Fruit fly (Drosophila melanogaster) whole organism, embryonic: ENCODE results near the gene Naxe.

ENCODE experiments used
- CG10321 ChIP-seq: fragments of 200-800 bp; sonication (Bioruptor generic); IDR thresholded peaks from 2 replicates; pipeline ENCODE4 v1.3.6; 2022; ENCODE audit warnings: missing biosample characterization, missing genetic modification characterization
- CG12104 ChIP-seq: fragments of 200-800 bp; sonication (Bioruptor generic); optimal IDR thresholded peaks from 3 replicates; lab custom pipeline; 2016; ENCODE audit warnings: missing biosample characterization, missing genetic modification characterization
- CG12659 ChIP-seq: fragments of 200-800 bp; sonication (Bioruptor generic); optimal IDR thresholded peaks from 3 replicates; lab custom pipeline; 2017; ENCODE audit warnings: mild to moderate bottlenecking, missing biosample characterization, missing genetic modification reagents, missing genetic modification characterization
- CG12769 ChIP-seq: fragments of 200-800 bp; sonication (Bioruptor generic); optimal IDR thresholded peaks from 2 replicates; lab custom pipeline; 2019; ENCODE audit warnings: missing biosample characterization, mild to moderate bottlenecking, missing genetic modification characterization, moderate library complexity
- CG13123 ChIP-seq: fragments of 200-800 bp; sonication (Bioruptor generic); optimal IDR thresholded peaks from 2 replicates; lab custom pipeline; 2016; ENCODE audit warnings: missing biosample characterization, missing genetic modification characterization
- CG14441 ChIP-seq: fragments of 200-800 bp; sonication (Bioruptor generic); IDR thresholded peaks from 2 replicates; pipeline ENCODE4 v1.3.6; 2022; ENCODE audit warnings: missing biosample characterization, missing genetic modification characterization
- CG14710 ChIP-seq: fragments of 200-800 bp; sonication (Bioruptor generic); optimal IDR thresholded peaks from 3 replicates; lab custom pipeline; 2019; ENCODE audit warnings: missing biosample characterization, mild to moderate bottlenecking, missing genetic modification characterization, moderate library complexity
- CG14965 ChIP-seq: fragments of 200-800 bp; sonication (Bioruptor generic); optimal IDR thresholded peaks from 2 replicates; lab custom pipeline; 2016; ENCODE audit warnings: missing biosample characterization, missing genetic modification characterization, borderline replicate concordance
- CG16779 ChIP-seq: fragments of 200-800 bp; sonication (Bioruptor generic); IDR thresholded peaks from 2 replicates; pipeline ENCODE4 v1.3.6; 2022; ENCODE audit warnings: missing biosample characterization, missing genetic modification characterization
- CG2875 ChIP-seq: fragments of 200-800 bp; sonication (Bioruptor generic); optimal IDR thresholded peaks from 2 replicates; lab custom pipeline; 2017; ENCODE audit warnings: missing biosample characterization, mild to moderate bottlenecking, missing genetic modification characterization, missing genetic modification reagents
- CG34376 ChIP-seq: fragments of 200-800 bp; sonication (Bioruptor generic); optimal IDR thresholded peaks from 2 replicates; lab custom pipeline; 2018; ENCODE audit warnings: missing biosample characterization, mild to moderate bottlenecking, missing genetic modification characterization
- CG6765 ChIP-seq: fragments of 200-800 bp; sonication (Bioruptor generic); optimal IDR thresholded peaks from 3 replicates; lab custom pipeline; 2017; ENCODE audit warnings: missing biosample characterization, mild to moderate bottlenecking, missing genetic modification characterization
- CG6813 ChIP-seq: fragments of 200-800 bp; sonication (Bioruptor generic); optimal IDR thresholded peaks from 2 replicates; lab custom pipeline; 2017; ENCODE audit warnings: missing biosample characterization, missing genetic modification characterization, mild to moderate bottlenecking, moderate library complexity, missing genetic modification reagents
- CG7372 ChIP-seq: fragments of 200-800 bp; sonication (Bioruptor generic); IDR thresholded peaks from 2 replicates; pipeline ENCODE4 v1.3.6; 2022; ENCODE audit warnings: missing biosample characterization, missing genetic modification characterization
- CG7987 ChIP-seq: fragments of 200-800 bp; sonication (Bioruptor generic); optimal IDR thresholded peaks from 2 replicates; lab custom pipeline; 2018; ENCODE audit warnings: missing biosample characterization, mild to moderate bottlenecking, missing genetic modification characterization, moderate library complexity
- CG9215 ChIP-seq: fragments of 200-800 bp; sonication (Bioruptor generic); IDR thresholded peaks from 2 replicates; pipeline ENCODE4 v1.3.6; 2022; ENCODE audit warnings: missing biosample characterization, missing genetic modification characterization
- CG9797 ChIP-seq: fragments of 200-800 bp; sonication (Bioruptor generic); optimal IDR thresholded peaks from 3 replicates; lab custom pipeline; 2018; ENCODE audit warnings: missing biosample characterization, mild to moderate bottlenecking, missing genetic modification characterization
- Camta ChIP-seq: fragments of 200-800 bp; sonication (Bioruptor generic); optimal IDR thresholded peaks from 2 replicates; lab custom pipeline; 2016; ENCODE audit warnings: missing biosample characterization, missing genetic modification characterization
- Chrac-16 ChIP-seq: fragments of 200-800 bp; sonication (Bioruptor generic); optimal IDR thresholded peaks from 3 replicates; lab custom pipeline; 2016; ENCODE audit warnings: missing biosample characterization, missing genetic modification characterization
- D19A ChIP-seq: fragments of 200-800 bp; optimal IDR thresholded peaks from 3 replicates; lab custom pipeline; 2019; ENCODE audit warnings: missing biosample characterization, mild to moderate bottlenecking, missing genetic modification characterization, moderate library complexity
- Dfd ChIP-seq, 2 experiments: fragments of >200 bp; optimal IDR thresholded peaks; 2 replicates each; lab custom pipeline; 2017; ENCODE audit warnings: missing biosample characterization in 2 of 2, missing genetic modification characterization in 2 of 2
- Dref ChIP-seq: fragments of 200-800 bp; sonication (Bioruptor generic); IDR thresholded peaks from 2 replicates; pipeline ENCODE4 v1.3.6; 2022; ENCODE audit warnings: missing biosample characterization, missing genetic modification characterization
- Jarid2 ChIP-seq: fragments of 200-800 bp; sonication (Bioruptor generic); optimal IDR thresholded peaks from 3 replicates; lab custom pipeline; 2017; ENCODE audit warnings: mild to moderate bottlenecking, missing biosample characterization, missing genetic modification reagents, missing genetic modification characterization
- Mad ChIP-seq: fragments of 200-800 bp; sonication (Bioruptor generic); optimal IDR thresholded peaks from 2 replicates; lab custom pipeline; 2016; ENCODE audit warnings: missing biosample characterization, missing genetic modification characterization
- NC2β ChIP-seq: fragments of 200-800 bp; sonication (Bioruptor generic); optimal IDR thresholded peaks from 2 replicates; lab custom pipeline; 2016; ENCODE audit warnings: missing biosample characterization, missing genetic modification characterization
- Nf-YC ChIP-seq: fragments of 200-800 bp; optimal IDR thresholded peaks from 3 replicates; lab custom pipeline; 2019; ENCODE audit warnings: missing biosample characterization, mild to moderate bottlenecking, missing genetic modification characterization, moderate library complexity
- Poxn ChIP-seq: fragments of 200-800 bp; sonication (Bioruptor generic); IDR thresholded peaks from 2 replicates; pipeline ENCODE4 v1.3.6; 2022; ENCODE audit warnings: missing biosample characterization, missing genetic modification characterization
- Ravus ChIP-seq: fragments of 200-800 bp; sonication (Bioruptor generic); IDR thresholded peaks from 2 replicates; pipeline ENCODE4 v1.3.6; 2022; ENCODE audit warnings: missing biosample characterization, missing genetic modification characterization
- Sox102F ChIP-seq: fragments of 200-800 bp; sonication (Bioruptor generic); optimal IDR thresholded peaks from 2 replicates; lab custom pipeline; 2018; ENCODE audit warnings: missing biosample characterization, mild to moderate bottlenecking, missing genetic modification characterization, moderate library complexity
- Stat92E ChIP-seq, 3 experiments: fragments of >200 bp in 2 of 3; fragments of 200-800 bp in 1 of 3; sonication (Bioruptor generic) in 1 of 3; optimal IDR thresholded peaks; 2 replicates each; lab custom pipeline; 2017 to 2019; ENCODE audit warnings: missing biosample characterization in 3 of 3, missing genetic modification characterization in 3 of 3, mild to moderate bottlenecking in 1 of 3, moderate library complexity in 1 of 3
- Trl ChIP-seq, 3 experiments: fragments of >200 bp in 2 of 3; fragments of 200-800 bp in 1 of 3; sonication (Bioruptor generic) in 1 of 3; optimal IDR thresholded peaks; 2 replicates in 1 of 3; 3 replicates in 2 of 3; lab custom pipeline; 2016 to 2017; ENCODE audit warnings: missing biosample characterization in 1 of 3, missing genetic modification characterization in 1 of 3
- ase ChIP-seq: fragments of 200-800 bp; sonication (Bioruptor generic); IDR thresholded peaks from 3 replicates; pipeline ENCODE4 v1.3.6; 2022; ENCODE audit warnings: missing biosample characterization, missing genetic modification characterization
- bab2 ChIP-seq: fragments of 200-800 bp; sonication (Bioruptor generic); optimal IDR thresholded peaks from 2 replicates; lab custom pipeline; 2016; ENCODE audit warnings: missing biosample characterization, missing genetic modification characterization
- br ChIP-seq: fragments of >200 bp; optimal IDR thresholded peaks from 2 replicates; lab custom pipeline; 2017
- cad ChIP-seq: fragments of >200 bp; optimal IDR thresholded peaks from 2 replicates; lab custom pipeline; 2017; ENCODE audit warnings: missing biosample characterization, missing genetic modification characterization
- chm ChIP-seq: fragments of 200-800 bp; sonication (Bioruptor generic); IDR thresholded peaks from 2 replicates; pipeline ENCODE4 v1.3.6; 2022; ENCODE audit warnings: missing biosample characterization, missing genetic modification characterization
- corto ChIP-seq: fragments of 200-800 bp; sonication (Bioruptor generic); optimal IDR thresholded peaks from 2 replicates; lab custom pipeline; 2016; ENCODE audit warnings: missing biosample characterization, mild to moderate bottlenecking, missing genetic modification characterization, moderate library complexity
- crol ChIP-seq: fragments of 200-800 bp; sonication (Bioruptor generic); IDR thresholded peaks from 2 replicates; pipeline ENCODE4 v1.3.6; 2022; ENCODE audit warnings: missing biosample characterization, missing genetic modification characterization
- disco-r ChIP-seq: fragments of 200-800 bp; sonication (Bioruptor generic); optimal IDR thresholded peaks from 2 replicates; lab custom pipeline; 2016; ENCODE audit warnings: missing biosample characterization, missing genetic modification characterization
- fru ChIP-seq: fragments of >200 bp; optimal IDR thresholded peaks from 2 replicates; lab custom pipeline; 2017
- insv ChIP-seq, 2 experiments: fragments of 200-800 bp; sonication (Bioruptor generic); optimal IDR thresholded peaks; 3 replicates each; lab custom pipeline; 2016 to 2018; ENCODE audit warnings: missing biosample characterization in 2 of 2, missing genetic modification characterization in 2 of 2
- jumu ChIP-seq: fragments of 200-800 bp; sonication (Bioruptor generic); optimal IDR thresholded peaks from 3 replicates; lab custom pipeline; 2016; ENCODE audit warnings: missing biosample characterization, missing genetic modification characterization
- pb ChIP-seq: fragments of 200-800 bp; sonication (Bioruptor generic); optimal IDR thresholded peaks from 3 replicates; lab custom pipeline; 2016; ENCODE audit warnings: missing biosample characterization, missing genetic modification characterization
- ranshi ChIP-seq: fragments of 200-800 bp; sonication (Bioruptor generic); IDR thresholded peaks from 2 replicates; pipeline ENCODE4 v1.3.6; 2022; ENCODE audit warnings: missing biosample characterization, missing genetic modification characterization
- rib ChIP-seq: fragments of 200-800 bp; sonication (Bioruptor generic); IDR thresholded peaks from 2 replicates; pipeline ENCODE4 v1.3.6; 2022; ENCODE audit warnings: missing biosample characterization, missing genetic modification characterization
- ro ChIP-seq: fragments of 200-800 bp; sonication (Bioruptor generic); IDR thresholded peaks from 2 replicates; pipeline ENCODE4 v1.3.6; 2022; ENCODE audit warnings: missing biosample characterization, missing genetic modification characterization
- ssp ChIP-seq: fragments of 200-800 bp; sonication (Bioruptor generic); IDR thresholded peaks from 2 replicates; pipeline ENCODE4 v1.3.6; 2022; ENCODE audit warnings: missing biosample characterization, missing genetic modification characterization
- tap ChIP-seq: fragments of 200-800 bp; optimal IDR thresholded peaks from 3 replicates; lab custom pipeline; 2019; ENCODE audit warnings: missing biosample characterization, mild to moderate bottlenecking, missing genetic modification characterization, moderate library complexity
- tll ChIP-seq, 2 experiments: fragments of 200-800 bp in 1 of 2; fragments of >200 bp in 1 of 2; sonication (Bioruptor generic) in 1 of 2; optimal IDR thresholded peaks; 2 replicates each; lab custom pipeline; 2017 to 2019; ENCODE audit warnings: missing biosample characterization in 2 of 2, missing genetic modification characterization in 2 of 2, mild to moderate bottlenecking in 1 of 2, moderate library complexity in 1 of 2
- vfl ChIP-seq: fragments of 200-800 bp; sonication (Bioruptor generic); optimal IDR thresholded peaks from 2 replicates; lab custom pipeline; 2016; ENCODE audit warnings: missing biosample characterization, missing genetic modification characterization
- vvl ChIP-seq: fragments of 200-800 bp; sonication (Bioruptor generic); IDR thresholded peaks from 2 replicates; pipeline ENCODE4 v1.3.6; 2022; ENCODE audit warnings: missing biosample characterization, missing genetic modification characterization
- zf30C ChIP-seq: fragments of 200-800 bp; sonication (Bioruptor generic); optimal IDR thresholded peaks from 3 replicates; lab custom pipeline; 2018; ENCODE audit warnings: missing biosample characterization, mild to moderate bottlenecking, missing genetic modification characterization

The Naxe gene

dm6 chrX:10067528-10067927, 18.4 kb downstream of the Naxe start:
- no peak for TF ChIP-seq crol (GFP tag; lab: Robert Waterston, UW)
- TF ChIP-seq CG2875, result peak; percentile 12
- TF ChIP-seq disco-r (GFP tag; lab: Kevin White, UChicago), result no peak
- TF ChIP-seq Ravus (GFP tag; lab: Robert Waterston, UW), result no peak
- TF ChIP-seq CG14965 (GFP tag; lab: Kevin White, UChicago), result no peak
- TF ChIP-seq Stat92E (GFP tag; optimal IDR thresholded peaks at IDR 0.05; lab: Kevin White, UChicago), result no peak
- no peak for TF ChIP-seq NC2β (GFP tag; lab: Kevin White, UChicago)
- peak; percentile 59; the same call in 1 of the 2 replicates for TF ChIP-seq ranshi (GFP tag; lab: Robert Waterston, UW)
- TF ChIP-seq CG12659 (GFP tag; lab: Kevin White, UChicago), result no peak
- TF ChIP-seq insv (GFP tag; optimal IDR thresholded peaks at IDR 0.05; lab: Kevin White, UChicago), result no peak
- TF ChIP-seq CG7372 (GFP tag; lab: Robert Waterston, UW), result no peak
- 0 out of 2 replicates have a peak, but pooled peaks have one; percentile 33 for TF ChIP-seq chm (GFP tag; lab: Robert Waterston, UW)
- TF ChIP-seq CG12104, result no peak
- TF ChIP-seq Trl (optimal IDR thresholded peaks at IDR 0.05; lab: Kevin White, UChicago), result no peak
- peak; percentile 28 for TF ChIP-seq Trl (GFP tag; optimal IDR thresholded peaks at IDR 0.05; lab: Kevin White, UChicago)
- TF ChIP-seq vfl (GFP tag; lab: Kevin White, UChicago), result no peak
- no peak for TF ChIP-seq pb (GFP tag; lab: Kevin White, UChicago)
- peak; percentile 65 for TF ChIP-seq Sox102F (GFP tag; lab: Kevin White, UChicago)
- TF ChIP-seq CG13123, result no peak
- TF ChIP-seq CG10321, result no peak
- peak; percentile 34 for TF ChIP-seq D19A (tag; lab: Kevin White, UChicago)
- no peak for TF ChIP-seq zf30C (GFP tag; lab: Kevin White, UChicago)
- no peak for TF ChIP-seq Jarid2 (GFP tag; lab: Kevin White, UChicago)
- no peak for TF ChIP-seq CG16779
- TF ChIP-seq tll (GFP tag; optimal IDR thresholded peaks at IDR 0.05; lab: Kevin White, UChicago), result no peak
- peak; percentile 19 for TF ChIP-seq Chrac-16 (GFP tag; lab: Kevin White, UChicago)
- TF ChIP-seq CG9797 (GFP tag; lab: Kevin White, UChicago), result no peak
- no peak for TF ChIP-seq ssp (GFP tag; lab: Robert Waterston, UW)
- peak; percentile 30 for TF ChIP-seq jumu (GFP tag; lab: Kevin White, UChicago)
- TF ChIP-seq CG34376, result no peak
- no peak for TF ChIP-seq fru (lab: Kevin White, UChicago)
- no peak for TF ChIP-seq rib (GFP tag; lab: Robert Waterston, UW)
- TF ChIP-seq Poxn, result no peak
- TF ChIP-seq Nf-YC, result no peak
- no peak for TF ChIP-seq bab2 (GFP tag; lab: Kevin White, UChicago)
- TF ChIP-seq CG6813, result peak; percentile 17
- TF ChIP-seq Dfd (GFP tag; optimal IDR thresholded peaks at IDR 0.05; lab: Kevin White, UChicago), result no peak
- no peak for TF ChIP-seq ro
- no peak for TF ChIP-seq cad (GFP tag; lab: Kevin White, UChicago)
- no peak for TF ChIP-seq br (lab: Kevin White, UChicago)
- TF ChIP-seq CG6765 (GFP tag; lab: Kevin White, UChicago), result no peak
- no peak; the same call in 1 of the 2 replicates for TF ChIP-seq vvl (GFP tag; lab: Robert Waterston, UW)
- no peak for TF ChIP-seq corto (GFP tag; lab: Kevin White, UChicago)
- TF ChIP-seq CG14441 (GFP tag; lab: Robert Waterston, UW), result peak; percentile 54
- peak; percentile 18 for TF ChIP-seq CG14710 (tag; lab: Kevin White, UChicago)
- peak; percentile 13 for TF ChIP-seq Camta (GFP tag; lab: Kevin White, UChicago)
- TF ChIP-seq CG12769, result no peak
- TF ChIP-seq ase (GFP tag; lab: Robert Waterston, UW), result 0 out of 3 replicates have a peak, but pooled peaks have one; percentile 37
- no peak for TF ChIP-seq Dref
- no peak for TF ChIP-seq CG7987 (GFP tag; lab: Kevin White, UChicago)
- no peak for TF ChIP-seq Mad (GFP tag; lab: Kevin White, UChicago)
- TF ChIP-seq tap (tag; lab: Kevin White, UChicago), result no peak
- TF ChIP-seq CG9215 (GFP tag; lab: Robert Waterston, UW), result 0 out of 2 replicates have a peak, but pooled peaks have one; percentile 10
